Worm (Caenorhabditis elegans) whole organism, late embryonic: ENCODE data around the gene spp-27.

ENCODE experiments used
- F13H6.1 ChIP-seq: sonication (generic microtip); optimal IDR thresholded peaks from 2 replicates; lab custom pipeline; 2016; ENCODE audit warnings: missing genetic modification characterization, missing compliant biosample characterization
- K02D7.2 ChIP-seq: sonication (generic microtip); optimal IDR thresholded peaks from 2 replicates; lab custom pipeline; 2017; ENCODE audit warnings: mild to moderate bottlenecking, missing genetic modification characterization, missing compliant biosample characterization
- K09A11.1 ChIP-seq: sonication (generic microtip); optimal IDR thresholded peaks from 2 replicates; lab custom pipeline; 2017; ENCODE audit warnings: antibody characterized with exemption, mild to moderate bottlenecking, missing genetic modification characterization, missing compliant biosample characterization; ENCODE audit not compliant: insufficient read depth
- T23F11.4 ChIP-seq: fragments of 200-800 bp; sonication (Bioruptor generic); optimal IDR thresholded peaks from 2 replicates; lab custom pipeline; 2018; ENCODE audit warnings: mild to moderate bottlenecking, missing genetic modification characterization, missing compliant biosample characterization
- Y22D7AL.16 ChIP-seq: sonication (generic microtip); optimal IDR thresholded peaks from 2 replicates; lab custom pipeline; 2016; ENCODE audit warnings: missing genetic modification characterization, missing compliant biosample characterization
- ceh-19 ChIP-seq: fragments of 200-800 bp; sonication (Bioruptor generic); optimal IDR thresholded peaks from 2 replicates; lab custom pipeline; 2018; ENCODE audit warnings: mild to moderate bottlenecking, missing genetic modification characterization, missing compliant biosample characterization
- ceh-2 ChIP-seq: sonication (generic microtip); optimal IDR thresholded peaks from 2 replicates; lab custom pipeline; 2016; ENCODE audit warnings: missing genotype, missing genetic modification characterization, missing compliant biosample characterization
- ceh-24 ChIP-seq: sonication (generic microtip); optimal IDR thresholded peaks from 2 replicates; lab custom pipeline; 2016; ENCODE audit warnings: mild to moderate bottlenecking, missing genetic modification characterization, missing compliant biosample characterization
- ceh-30 ChIP-seq: fragments of 150-350 bp; optimal IDR thresholded peaks from 2 replicates; lab custom pipeline; 2014; ENCODE audit warnings: missing biosample characterization, missing genetic modification characterization
- ceh-31 ChIP-seq: sonication (generic microtip); optimal IDR thresholded peaks from 2 replicates; lab custom pipeline; 2016; ENCODE audit warnings: missing genetic modification characterization, missing compliant biosample characterization
- ceh-34 ChIP-seq: sonication (generic microtip); optimal IDR thresholded peaks from 2 replicates; lab custom pipeline; 2016; ENCODE audit warnings: mild to moderate bottlenecking, missing genetic modification characterization, missing compliant biosample characterization
- dve-1 ChIP-seq: sonication (generic microtip); optimal IDR thresholded peaks from 2 replicates; lab custom pipeline; 2017; ENCODE audit warnings: antibody characterized with exemption, mild to moderate bottlenecking, missing genetic modification characterization, missing compliant biosample characterization
- elt-2 ChIP-seq: sonication (generic microtip); optimal IDR thresholded peaks from 2 replicates; lab custom pipeline; 2016; ENCODE audit warnings: missing genetic modification reagents, missing genetic modification characterization, missing compliant biosample characterization
- elt-4 ChIP-seq: sonication (generic microtip); optimal IDR thresholded peaks from 2 replicates; lab custom pipeline; 2016; ENCODE audit warnings: missing genetic modification characterization, missing compliant biosample characterization
- eyg-1 ChIP-seq: sonication (generic microtip); optimal IDR thresholded peaks from 2 replicates; lab custom pipeline; 2016; ENCODE audit warnings: missing genotype, missing genetic modification characterization, missing compliant biosample characterization
- fkh-10 ChIP-seq: fragments of 150-350 bp; optimal IDR thresholded peaks from 2 replicates; lab custom pipeline; 2014; ENCODE audit warnings: missing biosample characterization, missing genetic modification reagents, missing genetic modification characterization
- hlh-15 ChIP-seq: sonication (generic microtip); optimal IDR thresholded peaks from 2 replicates; lab custom pipeline; 2016; ENCODE audit warnings: missing genetic modification characterization, missing compliant biosample characterization
- hlh-8 ChIP-seq: sonication (generic microtip); optimal IDR thresholded peaks from 2 replicates; lab custom pipeline; 2016; ENCODE audit warnings: missing genotype, missing genetic modification characterization, missing compliant biosample characterization
- mec-3 ChIP-seq: sonication (generic microtip); optimal IDR thresholded peaks from 2 replicates; lab custom pipeline; 2016; ENCODE audit warnings: borderline replicate concordance, missing genetic modification characterization, missing compliant biosample characterization
- nhr-11 ChIP-seq: fragments of 150-350 bp; optimal IDR thresholded peaks from 2 replicates; lab custom pipeline; 2014; ENCODE audit warnings: missing biosample characterization, missing genetic modification characterization
- nhr-232 ChIP-seq: sonication (generic microtip); optimal IDR thresholded peaks from 2 replicates; lab custom pipeline; 2016; ENCODE audit warnings: missing genetic modification characterization, missing compliant biosample characterization
- pag-3 ChIP-seq: sonication (generic microtip); optimal IDR thresholded peaks from 2 replicates; lab custom pipeline; 2016; ENCODE audit warnings: missing compliant biosample characterization, missing genetic modification characterization, borderline replicate concordance
- sdc-2 ChIP-seq: sonication (generic microtip); optimal IDR thresholded peaks from 2 replicates; lab custom pipeline; 2016; ENCODE audit warnings: missing genotype, missing genetic modification characterization, missing compliant biosample characterization
- syd-9 ChIP-seq: sonication (generic microtip); optimal IDR thresholded peaks from 2 replicates; lab custom pipeline; 2016; ENCODE audit warnings: mild to moderate bottlenecking, missing genetic modification characterization, moderate library complexity, missing compliant biosample characterization
- tbx-2 ChIP-seq: sonication (generic microtip); optimal IDR thresholded peaks from 2 replicates; lab custom pipeline; 2016; ENCODE audit warnings: missing genetic modification characterization, missing compliant biosample characterization
- unc-3 ChIP-seq, 2 experiments: fragments of 200-800 bp in 1 of 2; sonication (Bioruptor generic) in 1 of 2; sonication (generic microtip) in 1 of 2; conservative IDR thresholded peaks in 1 of 2; optimal IDR thresholded peaks in 1 of 2; 2 replicates each; pipeline versions ENCODE4 v1.3.6 to Lab custom; 2016 to 2022; ENCODE audit warnings: missing compliant biosample characterization in 2 of 2, missing genetic modification characterization in 2 of 2, missing genetic modification reagents in 1 of 2
- unc-42 ChIP-seq: sonication (generic microtip); optimal IDR thresholded peaks from 2 replicates; lab custom pipeline; 2016; ENCODE audit warnings: missing genotype, missing genetic modification characterization, missing compliant biosample characterization
- unc-55 ChIP-seq: sonication (generic microtip); optimal IDR thresholded peaks from 2 replicates; lab custom pipeline; 2017; ENCODE audit warnings: missing biosample characterization, missing genetic modification reagents, missing genetic modification characterization
- zip-5 ChIP-seq: sonication (generic microtip); optimal IDR thresholded peaks from 2 replicates; lab custom pipeline; 2016; ENCODE audit warnings: missing genetic modification characterization, missing compliant biosample characterization

The spp-27 gene

ce11 chrV:6510622-6511021 lies 46.3 kb downstream of the spp-27 start:
- TF ChIP-seq zip-5 (tag; lab: Kevin White, UChicago) (no peak), eyg-1 (tag; lab: Kevin White, UChicago) (no peak), ceh-2 (tag; lab: Kevin White, UChicago) (no peak), dve-1 (no peak), T23F11.4 (GFP tag; lab: Kevin White, UChicago) (no peak), hlh-8 (tag; lab: Kevin White, UChicago) (no peak), pag-3 (tag; lab: Kevin White, UChicago) (no peak), sdc-2 (tag; lab: Kevin White, UChicago) (no peak), hlh-15 (no peak), ceh-19 (no peak), ceh-34 (tag; lab: Kevin White, UChicago) (no peak), unc-55 (GFP tag; lab: Kevin White, UChicago) (no peak), unc-42 (tag; lab: Kevin White, UChicago) (no peak), nhr-11 (no peak), fkh-10 (GFP tag; lab: Kevin White, UChicago) (no peak), ceh-31 (tag; lab: Kevin White, UChicago) (no peak), unc-3 (GFP tag; conservative IDR thresholded peaks at IDR 0.05; lab: Robert Waterston, UW) (no peak), unc-3 (tag; optimal IDR thresholded peaks at IDR 0.05; lab: Kevin White, UChicago) (no peak), Y22D7AL.16 (no peak), K02D7.2 (tag; lab: Kevin White, UChicago) (no peak)

- TF ChIP-seq K09A11.1: no peak
- no peak for TF ChIP-seq syd-9 (tag; lab: Kevin White, UChicago)
- no peak for TF ChIP-seq elt-4 (tag; lab: Kevin White, UChicago)
- TF ChIP-seq F13H6.1 (tag; lab: Kevin White, UChicago): no peak
- TF ChIP-seq zip-5 (tag; lab: Kevin White, UChicago): no peak
- no peak for TF ChIP-seq ceh-24 (tag; lab: Kevin White, UChicago)
- TF ChIP-seq ceh-19: no peak
- TF ChIP-seq mec-3: no peak
Measured at ce11 chrV:6509717-6510116, 47.2 kb downstream of the spp-27 start, which contains the start of gene ubh-2. Gene ubh-2 (minus strand): TSS chrV:6509817.

ce11 chrV:6508703-6509102 lies 48.2 kb downstream of the spp-27 start, which contains the start of gene ubh-3:
Gene ubh-3 (minus strand): TSS chrV:6508803.
- TF ChIP-seq K09A11.1 (no peak), ceh-30 (no peak), elt-2 (no peak), nhr-232 (tag; lab: Kevin White, UChicago) (no peak), tbx-2 (tag; lab: Kevin White, UChicago) (no peak)
